Worm (Caenorhabditis elegans): ENCODE measurements around the gene T10D4.7.

DNA sequence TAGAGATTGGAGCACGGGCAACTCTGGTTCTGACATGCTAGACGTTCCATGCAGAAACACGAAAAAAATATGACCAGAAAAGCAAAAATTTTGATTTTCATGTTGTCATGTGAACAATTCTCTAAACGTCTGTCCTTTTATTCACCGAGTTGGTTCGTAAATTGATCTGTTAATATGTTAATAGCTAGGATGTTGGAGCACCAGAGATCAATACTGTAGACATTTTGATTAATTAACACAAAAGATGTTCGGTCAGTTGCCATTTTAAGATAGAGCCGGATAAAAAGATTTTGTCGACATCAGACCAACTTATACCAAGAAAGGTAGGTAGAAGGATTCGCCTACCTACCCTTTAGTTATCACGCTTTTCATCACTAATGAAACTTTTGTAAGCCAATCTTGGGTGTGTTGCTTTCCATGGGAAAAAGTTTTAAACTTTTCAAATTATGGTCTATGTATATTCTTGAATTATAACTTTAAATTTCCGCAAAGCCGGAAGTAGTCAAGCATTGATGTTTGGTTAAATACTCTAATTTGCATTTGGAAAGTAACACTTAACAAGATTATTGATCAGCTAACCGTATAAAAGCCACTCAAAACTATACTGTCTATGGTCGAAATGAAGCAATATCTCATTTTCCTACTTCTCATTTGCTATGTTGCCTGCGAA is 32.1 kb downstream of the T10D4.7 start, which contains the start of the genes T10D4.11 and T10D4.1:
- TF ChIP-seq him-1 (tag; optimal IDR thresholded peaks at IDR 0.05) (no peak), dao-5 (tag; optimal IDR thresholded peaks at IDR 0.05) (no peak)

All from whole organism, L4/young adult.